Worm (Caenorhabditis elegans): ENCODE data around the gene R08A2.5.

ce11 chrV:14715608-14716007 is 3.2 kb downstream of the R08A2.5 start, which contains the start of gene R08A2.2:
- TF ChIP-seq ama-1 (optimal IDR thresholded peaks at IDR 0.05): no peak
- TF ChIP-seq scrt-1 (GFP tag; IDR thresholded peaks at IDR 0.05): no peak
- TF ChIP-seq pes-1 (GFP tag; IDR thresholded peaks at IDR 0.05): no peak
- no peak for TF ChIP-seq aly-1 (tag; optimal IDR thresholded peaks at IDR 0.05)
- TF ChIP-seq hmg-4 (GFP tag; optimal IDR thresholded peaks at IDR 0.05): no peak

Data from whole organism, early embryonic.